Fruit fly (Drosophila melanogaster) whole organism, prepupa: ENCODE results near the gene ec.

Experiments used
- Blimp-1 ChIP-seq: fragments of 200-800 bp; sonication (Bioruptor generic); optimal IDR thresholded peaks from 3 replicates; lab custom pipeline; 2017; ENCODE audit warnings: missing biosample characterization, missing genetic modification characterization, mild to moderate bottlenecking, moderate library complexity, missing genetic modification reagents
- CG10631 ChIP-seq: fragments of 200-800 bp; sonication (Bioruptor generic); optimal IDR thresholded peaks from 2 replicates; lab custom pipeline; 2016; ENCODE audit warnings: missing biosample characterization, missing genetic modification characterization
- CG11294 ChIP-seq: fragments of 200-800 bp; sonication (Bioruptor generic); IDR thresholded peaks from 2 replicates; pipeline ENCODE4 v1.3.6; 2022; ENCODE audit warnings: missing biosample characterization, missing genetic modification characterization
- CG11762 ChIP-seq: fragments of 200-800 bp; sonication (Bioruptor generic); optimal IDR thresholded peaks from 3 replicates; lab custom pipeline; 2016; ENCODE audit warnings: missing biosample characterization, missing genetic modification characterization; ENCODE audit not compliant: insufficient read depth
- CG11902 ChIP-seq: fragments of 200-800 bp; sonication (Bioruptor generic); optimal IDR thresholded peaks from 3 replicates; lab custom pipeline; 2016; ENCODE audit warnings: missing biosample characterization, missing genetic modification characterization
- CG3032 ChIP-seq: fragments of 200-800 bp; optimal IDR thresholded peaks from 2 replicates; lab custom pipeline; 2019; ENCODE audit warnings: missing biosample characterization, mild to moderate bottlenecking, missing genetic modification characterization, moderate library complexity
- CG31627 ChIP-seq: fragments of 200-800 bp; sonication (Bioruptor generic); optimal IDR thresholded peaks from 3 replicates; lab custom pipeline; 2016; ENCODE audit warnings: missing biosample characterization, missing genetic modification characterization
- CG34406 ChIP-seq: fragments of 200-800 bp; sonication (Bioruptor generic); optimal IDR thresholded peaks from 3 replicates; lab custom pipeline; 2016; ENCODE audit warnings: missing biosample characterization, missing genetic modification characterization
- CG6276 ChIP-seq: fragments of 200-800 bp; sonication (Bioruptor generic); optimal IDR thresholded peaks from 2 replicates; lab custom pipeline; 2017; ENCODE audit warnings: missing biosample characterization, mild to moderate bottlenecking, missing genetic modification characterization
- CG6808 ChIP-seq: fragments of 200-800 bp; sonication (Bioruptor generic); optimal IDR thresholded peaks from 3 replicates; lab custom pipeline; 2017; ENCODE audit warnings: missing biosample characterization, missing genetic modification characterization, mild to moderate bottlenecking, moderate library complexity, missing genetic modification reagents
- CG6854 ChIP-seq: fragments of 200-800 bp; sonication (Bioruptor generic); optimal IDR thresholded peaks from 2 replicates; lab custom pipeline; 2017; ENCODE audit warnings: missing biosample characterization, mild to moderate bottlenecking, missing genetic modification characterization
- CG7368 ChIP-seq: fragments of 200-800 bp; sonication (Bioruptor generic); optimal IDR thresholded peaks from 3 replicates; lab custom pipeline; 2016; ENCODE audit warnings: missing biosample characterization, missing genetic modification characterization
- CG8119 ChIP-seq: fragments of 200-800 bp; sonication (Bioruptor generic); IDR thresholded peaks from 3 replicates; pipeline ENCODE4 v1.3.6; 2022; ENCODE audit warnings: missing biosample characterization, missing genetic modification characterization
- CG8319 ChIP-seq: fragments of 200-800 bp; sonication (Bioruptor generic); optimal IDR thresholded peaks from 3 replicates; lab custom pipeline; 2016; ENCODE audit warnings: missing biosample characterization, missing genetic modification characterization
- CG8632 ChIP-seq: fragments of 200-800 bp; sonication (Bioruptor generic); optimal IDR thresholded peaks from 3 replicates; lab custom pipeline; 2016; ENCODE audit warnings: missing biosample characterization, missing genetic modification characterization
- Eip78C ChIP-seq: fragments of 200-800 bp; sonication (Bioruptor generic); peaks from one replicate; lab custom pipeline; 2016; ENCODE audit warnings: missing biosample characterization, missing genetic modification characterization
- Ets21C ChIP-seq: fragments of 200-800 bp; sonication (Bioruptor generic); optimal IDR thresholded peaks from 3 replicates; lab custom pipeline; 2016; ENCODE audit warnings: missing biosample characterization, missing genetic modification characterization
- Ets96B ChIP-seq: fragments of 200-800 bp; optimal IDR thresholded peaks from 2 replicates; lab custom pipeline; 2019; ENCODE audit warnings: missing biosample characterization, mild to moderate bottlenecking, missing genetic modification characterization, moderate library complexity
- Hr38 ChIP-seq: sonication (Bioruptor generic); optimal IDR thresholded peaks from 2 replicates; lab custom pipeline; 2016; ENCODE audit warnings: missing biosample characterization, missing genetic modification characterization
- Hr4 ChIP-seq: fragments of 200-800 bp; sonication (Bioruptor generic); optimal IDR thresholded peaks from 3 replicates; lab custom pipeline; 2016; ENCODE audit warnings: missing biosample characterization, missing genetic modification characterization
- Lpt ChIP-seq: fragments of 200-800 bp; sonication (Bioruptor generic); optimal IDR thresholded peaks from 3 replicates; lab custom pipeline; 2016; ENCODE audit warnings: missing biosample characterization, missing genetic modification characterization
- Met ChIP-seq: fragments of 200-800 bp; sonication (Bioruptor generic); optimal IDR thresholded peaks from 3 replicates; lab custom pipeline; 2016; ENCODE audit warnings: missing biosample characterization, missing genetic modification characterization
- Sox102F ChIP-seq: fragments of 200-800 bp; sonication (Bioruptor generic); optimal IDR thresholded peaks from 2 replicates; lab custom pipeline; 2016; ENCODE audit warnings: missing biosample characterization, mild to moderate bottlenecking, missing genetic modification characterization
- Sox14 ChIP-seq: fragments of 200-800 bp; sonication (Bioruptor generic); optimal IDR thresholded peaks from 3 replicates; lab custom pipeline; 2016; ENCODE audit warnings: missing biosample characterization, missing genetic modification characterization
- dac ChIP-seq: fragments of 200-800 bp; sonication (Bioruptor generic); optimal IDR thresholded peaks from 2 replicates; lab custom pipeline; 2017; ENCODE audit warnings: missing biosample characterization, mild to moderate bottlenecking, missing genetic modification characterization
- dsx ChIP-seq: fragments of 200-800 bp; optimal IDR thresholded peaks from 3 replicates; lab custom pipeline; 2019; ENCODE audit warnings: missing biosample characterization, mild to moderate bottlenecking, missing genetic modification characterization, moderate library complexity; ENCODE audit not compliant: poor library complexity, severe bottlenecking
- eg ChIP-seq: fragments of 200-800 bp; sonication (Bioruptor generic); IDR thresholded peaks from 3 replicates; pipeline ENCODE4 v1.3.6; 2022; ENCODE audit warnings: missing biosample characterization, missing genetic modification characterization
- fd59A ChIP-seq: fragments of 200-800 bp; sonication (Bioruptor generic); optimal IDR thresholded peaks from 2 replicates; lab custom pipeline; 2017; ENCODE audit warnings: missing biosample characterization, mild to moderate bottlenecking, missing genetic modification characterization, missing genetic modification reagents
- fd85E ChIP-seq: fragments of 200-800 bp; sonication (Bioruptor generic); optimal IDR thresholded peaks from 3 replicates; lab custom pipeline; 2016; ENCODE audit warnings: missing biosample characterization, missing genetic modification characterization
- fkh ChIP-seq: fragments of 200-800 bp; sonication (Bioruptor generic); optimal IDR thresholded peaks from 3 replicates; lab custom pipeline; 2017; ENCODE audit warnings: missing biosample characterization, mild to moderate bottlenecking, missing genetic modification characterization, moderate library complexity
- lz ChIP-seq: fragments of 200-800 bp; sonication (Bioruptor generic); optimal IDR thresholded peaks from 3 replicates; lab custom pipeline; 2016; ENCODE audit warnings: missing biosample characterization, missing genetic modification characterization
- pdm3 ChIP-seq: fragments of 200-800 bp; sonication (Bioruptor generic); optimal IDR thresholded peaks from 3 replicates; lab custom pipeline; 2016; ENCODE audit warnings: missing biosample characterization, missing genetic modification characterization
- spab ChIP-seq: fragments of 200-800 bp; sonication (Bioruptor generic); optimal IDR thresholded peaks from 2 replicates; lab custom pipeline; 2017; ENCODE audit warnings: missing biosample characterization, mild to moderate bottlenecking, missing genetic modification characterization, missing genetic modification reagents
- ss ChIP-seq, 2 experiments: fragments of 200-800 bp; sonication (Bioruptor generic); optimal IDR thresholded peaks; 2 replicates in 1 of 2; 3 replicates in 1 of 2; lab custom pipeline; 2017 to 2018; ENCODE audit warnings: mild to moderate bottlenecking in 2 of 2, missing biosample characterization in 2 of 2, missing genetic modification characterization in 2 of 2, moderate library complexity in 1 of 2
- svp ChIP-seq: fragments of 200-800 bp; sonication (Bioruptor generic); peaks from one replicate; lab custom pipeline; 2016; ENCODE audit warnings: missing biosample characterization, missing genetic modification characterization
- topi ChIP-seq: fragments of 200-800 bp; sonication (Bioruptor generic); optimal IDR thresholded peaks from 3 replicates; lab custom pipeline; 2016; ENCODE audit warnings: missing biosample characterization, missing genetic modification characterization
- vri ChIP-seq: fragments of 200-800 bp; sonication (Bioruptor generic); optimal IDR thresholded peaks from 3 replicates; lab custom pipeline; 2016; ENCODE audit warnings: missing biosample characterization, mild to moderate bottlenecking, missing genetic modification characterization

The ec gene

dm6 chrX:3809085-3809484 is 2.4 kb upstream of the ec start:
- no peak for TF ChIP-seq dac (GFP tag; lab: Kevin White, UChicago)
- no peak for TF ChIP-seq Eip78C (GFP tag; lab: Kevin White, UChicago)
- TF ChIP-seq Lpt (GFP tag; lab: Kevin White, UChicago) = no peak
- no peak for TF ChIP-seq spab
- no peak for TF ChIP-seq Hr4 (GFP tag; lab: Kevin White, UChicago)
- no peak for TF ChIP-seq Blimp-1
- TF ChIP-seq CG7368 = no peak
- TF ChIP-seq fd85E (GFP tag; lab: Kevin White, UChicago) = no peak
- TF ChIP-seq Ets96B = no peak
- no peak for TF ChIP-seq Sox14 (GFP tag; lab: Kevin White, UChicago)
- no peak for TF ChIP-seq Ets21C (GFP tag; lab: Kevin White, UChicago)
- no peak for TF ChIP-seq CG6276 (GFP tag; lab: Kevin White, UChicago)
- TF ChIP-seq CG3032 (tag; lab: Kevin White, UChicago) = no peak
- TF ChIP-seq vri (GFP tag; lab: Kevin White, UChicago) = no peak
- TF ChIP-seq CG10631 = no peak
- TF ChIP-seq fd59A (GFP tag; lab: Kevin White, UChicago) = no peak
- no peak for TF ChIP-seq CG6854 (GFP tag; lab: Kevin White, UChicago)
- TF ChIP-seq dsx = no peak
- no peak for TF ChIP-seq CG8119

- TF ChIP-seq CG7368 (no peak), CG11902 (no peak), CG11762 (GFP tag; lab: Kevin White, UChicago) (no peak), Met (GFP tag; lab: Kevin White, UChicago) (no peak), Lpt (GFP tag; lab: Kevin White, UChicago) (no peak), fkh (no peak), CG6276 (GFP tag; lab: Kevin White, UChicago) (no peak), lz (GFP tag; lab: Kevin White, UChicago) (no peak), CG10631 (no peak)
Observed at dm6 chrX:3815663-3816062, 4.2 kb downstream of the ec start.

- no peak for TF ChIP-seq CG8319
- TF ChIP-seq Met (GFP tag; lab: Kevin White, UChicago) = no peak
- no peak for TF ChIP-seq topi (GFP tag; lab: Kevin White, UChicago)
- no peak for TF ChIP-seq CG8119
- no peak for TF ChIP-seq dac (GFP tag; lab: Kevin White, UChicago)
- no peak for TF ChIP-seq spab
- no peak for TF ChIP-seq CG11294 (GFP tag; lab: Robert Waterston, UW)
Observed at dm6 chrX:3819470-3819869, 8.0 kb downstream of the ec start.

DNA sequence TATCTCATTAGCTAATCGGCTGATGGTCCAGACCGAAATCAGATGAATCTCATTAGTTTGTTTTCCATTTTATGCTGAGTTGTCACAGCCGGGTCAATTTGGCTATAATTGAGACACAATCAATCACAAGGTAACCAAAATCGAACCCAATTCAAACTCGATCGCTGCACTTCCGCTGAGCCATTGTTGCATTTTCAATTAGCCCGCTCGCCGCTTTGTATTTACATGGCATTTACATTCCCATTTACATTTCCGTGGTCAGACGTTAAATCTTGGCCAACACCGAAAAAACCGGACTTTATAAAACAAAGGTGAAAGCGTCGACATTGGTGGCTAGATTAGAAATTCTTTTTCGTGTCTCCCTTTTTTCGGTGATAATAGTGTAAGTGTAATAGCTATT is 13.6 kb downstream of the ec start:
- TF ChIP-seq dac (GFP tag; lab: Kevin White, UChicago) = no peak
- no peak for TF ChIP-seq CG6276 (GFP tag; lab: Kevin White, UChicago)
- TF ChIP-seq Sox102F = no peak
- TF ChIP-seq pdm3 (GFP tag; lab: Kevin White, UChicago) = no peak
- TF ChIP-seq Eip78C (GFP tag; lab: Kevin White, UChicago) = no peak
- no peak for TF ChIP-seq eg (GFP tag; lab: Robert Waterston, UW)
- no peak for TF ChIP-seq CG6808 (GFP tag; lab: Kevin White, UChicago)
- TF ChIP-seq Hr38 (GFP tag; lab: Kevin White, UChicago) = no peak
- TF ChIP-seq CG34406 (GFP tag; lab: Kevin White, UChicago) = no peak
- TF ChIP-seq fd59A (GFP tag; lab: Kevin White, UChicago) = no peak
- TF ChIP-seq CG7368 = no peak
- TF ChIP-seq CG8119 = no peak
- no peak for TF ChIP-seq svp (GFP tag; lab: Kevin White, UChicago)
- TF ChIP-seq CG8632 (GFP tag; lab: Kevin White, UChicago) = no peak
- TF ChIP-seq CG31627 (GFP tag; lab: Kevin White, UChicago) = no peak
- TF ChIP-seq CG10631 = no peak
- no peak for TF ChIP-seq fkh
- no peak for TF ChIP-seq Lpt (GFP tag; lab: Kevin White, UChicago)
- no peak for TF ChIP-seq ss (GFP tag; optimal IDR thresholded peaks at IDR 0.05; lab: Kevin White, UChicago)
